Worm (Caenorhabditis elegans) whole organism, early embryonic: ENCODE data around the gene T19D12.5.

Source experiments
- B0310.2 ChIP-seq: sonication (generic microtip); optimal IDR thresholded peaks from 2 replicates; lab custom pipeline; 2016; ENCODE audit warnings: mild to moderate bottlenecking, missing genetic modification characterization, missing compliant biosample characterization
- F13C5.2 ChIP-seq: sonication (generic microtip); optimal IDR thresholded peaks from 2 replicates; lab custom pipeline; 2017; ENCODE audit warnings: mild to moderate bottlenecking, missing genetic modification characterization, inconsistent platforms, missing compliant biosample characterization
- aly-1 ChIP-seq: sonication (generic microtip); optimal IDR thresholded peaks from 2 replicates; lab custom pipeline; 2016; ENCODE audit warnings: missing genetic modification characterization, missing compliant biosample characterization
- ama-1 ChIP-seq: fragments of 150-350 bp; optimal IDR thresholded peaks from 2 replicates; lab custom pipeline; 2014
- ceh-13 ChIP-seq: fragments of 200-800 bp; sonication (Bioruptor generic); optimal IDR thresholded peaks from 2 replicates; lab custom pipeline; 2018; ENCODE audit warnings: mild to moderate bottlenecking, missing genetic modification characterization, missing compliant biosample characterization
- ceh-36 ChIP-seq: sonication (generic microtip); optimal IDR thresholded peaks from 2 replicates; lab custom pipeline; 2016; ENCODE audit warnings: missing genetic modification characterization, inconsistent platforms, missing compliant biosample characterization
- ets-7 ChIP-seq: sonication (generic microtip); optimal IDR thresholded peaks from 2 replicates; lab custom pipeline; 2016; ENCODE audit warnings: missing genotype, missing genetic modification characterization, missing compliant biosample characterization
- flt-1 ChIP-seq: fragments of 200-800 bp; sonication (Bioruptor generic); IDR thresholded peaks from 2 replicates; pipeline ENCODE4 v1.3.6; 2022; ENCODE audit warnings: missing genetic modification characterization, missing compliant biosample characterization
- hmbx-1 ChIP-seq: sonication (generic microtip); optimal IDR thresholded peaks from 2 replicates; lab custom pipeline; 2016; ENCODE audit warnings: mild to moderate bottlenecking, missing genetic modification characterization, missing compliant biosample characterization
- hmg-4 ChIP-seq: fragments of 200-800 bp; sonication (Bioruptor generic); optimal IDR thresholded peaks from 2 replicates; lab custom pipeline; 2018; ENCODE audit warnings: mild to moderate bottlenecking, missing genetic modification characterization, missing compliant biosample characterization
- hnd-1 ChIP-seq: sonication (generic microtip); optimal IDR thresholded peaks from 2 replicates; lab custom pipeline; 2016; ENCODE audit warnings: missing genetic modification characterization, missing compliant biosample characterization
- pes-1 ChIP-seq: fragments of 200-800 bp; sonication (Bioruptor generic); IDR thresholded peaks from 2 replicates; pipeline ENCODE4 v1.3.6; 2022; ENCODE audit warnings: missing genetic modification reagents, missing genetic modification characterization, missing compliant biosample characterization
- scrt-1 ChIP-seq: fragments of 200-800 bp; sonication (Bioruptor generic); IDR thresholded peaks from 2 replicates; pipeline ENCODE4 v1.3.6; 2022; ENCODE audit warnings: missing genetic modification characterization, missing compliant biosample characterization
- sea-1 ChIP-seq: fragments of 200-800 bp; sonication (Bioruptor generic); conservative IDR thresholded peaks from 2 replicates; pipeline ENCODE4 v1.3.6; 2022; ENCODE audit warnings: missing genetic modification characterization, missing compliant biosample characterization
- tbx-11 ChIP-seq: fragments of 200-800 bp; sonication (Bioruptor generic); IDR thresholded peaks from 2 replicates; pipeline ENCODE4 v1.3.6; 2022; ENCODE audit warnings: missing genetic modification characterization, missing compliant biosample characterization
- tbx-37 ChIP-seq: fragments of 200-800 bp; sonication (Bioruptor generic); conservative IDR thresholded peaks from 2 replicates; pipeline ENCODE4 v1.3.6; 2022; ENCODE audit warnings: missing genetic modification reagents, missing genetic modification characterization, missing compliant biosample characterization
- tra-4 ChIP-seq: sonication (generic microtip); optimal IDR thresholded peaks from 2 replicates; lab custom pipeline; 2017; ENCODE audit warnings: missing genetic modification characterization, missing compliant biosample characterization

Gene T19D12.5

ce11 chrII:6636136-6636535 is at the start of gene T19D12.5:
Gene T19D12.5, minus strand, starts transcription at chrII:6636236.
- no peak for TF ChIP-seq pes-1 (GFP tag; lab: Robert Waterston, UW)
- TF ChIP-seq ceh-36 (tag; lab: Kevin White, UChicago), result no peak
- no peak for TF ChIP-seq B0310.2 (tag; lab: Kevin White, UChicago)
- no peak for TF ChIP-seq aly-1
- no peak for TF ChIP-seq tbx-11
- no peak for TF ChIP-seq scrt-1 (GFP tag; lab: Robert Waterston, UW)
- TF ChIP-seq F13C5.2 (tag; lab: Kevin White, UChicago), result no peak
- no peak for TF ChIP-seq hmg-4 (GFP tag; lab: Kevin White, UChicago)
- no peak for TF ChIP-seq ets-7 (tag; lab: Kevin White, UChicago)
- TF ChIP-seq tbx-37 (GFP tag; lab: Robert Waterston, UW), result no peak
- no peak for TF ChIP-seq ceh-13 (GFP tag; lab: Kevin White, UChicago)
- TF ChIP-seq sea-1 (GFP tag; lab: Robert Waterston, UW), result no peak
- TF ChIP-seq hmbx-1 (tag; lab: Kevin White, UChicago), result no peak
- no peak for TF ChIP-seq tra-4 (tag; lab: Kevin White, UChicago)

DNA sequence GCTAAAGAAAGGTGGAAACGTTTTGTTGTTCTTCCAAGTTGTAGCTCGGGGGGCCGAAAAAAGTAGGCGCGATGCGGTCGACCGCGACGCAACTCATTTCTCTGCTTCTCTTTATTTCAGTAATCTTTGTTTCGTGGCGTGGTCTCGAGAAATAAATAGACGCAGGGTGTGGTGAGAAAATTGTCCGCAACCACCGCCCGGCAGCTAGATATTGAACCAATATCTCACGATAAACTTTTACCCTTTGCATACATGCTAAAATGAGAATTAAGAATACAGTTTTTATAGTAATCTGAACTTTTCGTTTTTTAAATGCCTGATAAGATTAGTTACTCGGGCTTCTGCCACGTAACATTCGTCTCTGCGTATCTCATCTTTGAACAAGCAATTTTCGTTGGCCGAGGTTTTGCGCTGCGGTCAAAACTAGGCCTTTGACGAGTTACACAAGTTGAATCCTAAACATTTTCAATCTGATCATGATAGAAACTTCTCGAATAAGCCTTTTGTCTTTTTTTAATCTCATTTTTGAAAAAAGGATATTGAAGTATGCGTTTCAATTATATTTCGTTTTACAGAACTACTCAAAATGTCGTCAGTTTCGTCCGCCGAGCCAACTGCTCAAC is 47.7 kb upstream of the T19D12.5 start, which contains the start of gene gyf-1:
gyf-1 (plus strand) TSS at position 573 of the 623 bp plus-strand sequence.
- TF ChIP-seq ets-7 (tag; lab: Kevin White, UChicago) (no peak), tra-4 (tag; lab: Kevin White, UChicago) (no peak), hnd-1 (tag; lab: Kevin White, UChicago) (no peak), ama-1 (lab: Kevin White, UChicago) (no peak), tbx-11 (no peak), ceh-36 (tag; lab: Kevin White, UChicago) (no peak), tbx-37 (GFP tag; lab: Robert Waterston, UW) (no peak), sea-1 (GFP tag; lab: Robert Waterston, UW) (no peak), hmg-4 (GFP tag; lab: Kevin White, UChicago) (no peak)

DNA sequence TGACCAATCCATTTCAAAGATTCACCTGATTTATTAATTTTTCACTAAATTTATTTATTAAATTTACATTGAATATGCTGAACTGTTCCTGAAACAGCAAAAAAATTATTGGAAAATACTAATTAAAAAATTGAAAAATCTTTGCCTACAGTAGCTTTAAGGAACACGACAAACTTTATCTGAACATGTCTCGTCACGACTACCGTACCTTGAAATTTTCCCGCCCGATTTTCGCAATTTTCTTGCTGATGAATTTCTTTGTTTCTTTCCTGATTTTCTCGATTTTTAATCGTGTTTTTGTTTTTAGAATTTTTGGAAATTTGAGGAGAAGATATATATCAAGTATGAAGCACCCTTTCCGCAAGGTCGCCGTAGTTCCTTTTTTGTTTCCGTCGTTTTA is 46.9 kb upstream of the T19D12.5 start:
- TF ChIP-seq hnd-1 (tag; lab: Kevin White, UChicago) (no peak), ama-1 (lab: Kevin White, UChicago) (no peak), ets-7 (tag; lab: Kevin White, UChicago) (no peak), tbx-37 (GFP tag; lab: Robert Waterston, UW) (no peak)

DNA sequence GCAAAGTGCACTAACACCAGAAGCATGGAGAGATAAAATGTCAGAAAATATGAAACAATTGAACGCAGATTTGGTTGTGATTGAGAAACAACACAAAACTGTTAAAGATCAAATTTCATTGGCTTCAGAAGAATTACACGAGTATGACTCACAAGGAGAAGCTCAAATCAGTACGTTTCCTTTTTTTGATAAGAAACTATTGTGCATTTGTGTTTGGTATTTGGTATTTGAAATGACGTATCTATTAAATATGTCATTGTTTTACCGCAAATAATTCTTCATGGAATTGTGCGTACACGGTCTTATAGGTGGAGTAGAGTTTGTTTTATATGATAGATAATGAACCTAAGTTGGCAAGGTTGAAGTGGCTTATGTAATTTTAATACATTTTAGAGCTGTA is 45.4 kb upstream of the T19D12.5 start:
- TF ChIP-seq aly-1 (no peak), ceh-13 (GFP tag; lab: Kevin White, UChicago) (no peak), hnd-1 (tag; lab: Kevin White, UChicago) (no peak), ets-7 (tag; lab: Kevin White, UChicago) (no peak), tbx-11 (no peak), ama-1 (lab: Kevin White, UChicago) (no peak), ceh-36 (tag; lab: Kevin White, UChicago) (no peak), B0310.2 (tag; lab: Kevin White, UChicago) (no peak), tra-4 (tag; lab: Kevin White, UChicago) (no peak), sea-1 (GFP tag; lab: Robert Waterston, UW) (no peak), pes-1 (GFP tag; lab: Robert Waterston, UW) (no peak), flt-1 (no peak), scrt-1 (GFP tag; lab: Robert Waterston, UW) (no peak), hmg-4 (GFP tag; lab: Kevin White, UChicago) (no peak), tbx-37 (GFP tag; lab: Robert Waterston, UW) (no peak), F13C5.2 (tag; lab: Kevin White, UChicago) (no peak), hmbx-1 (tag; lab: Kevin White, UChicago) (no peak)

DNA sequence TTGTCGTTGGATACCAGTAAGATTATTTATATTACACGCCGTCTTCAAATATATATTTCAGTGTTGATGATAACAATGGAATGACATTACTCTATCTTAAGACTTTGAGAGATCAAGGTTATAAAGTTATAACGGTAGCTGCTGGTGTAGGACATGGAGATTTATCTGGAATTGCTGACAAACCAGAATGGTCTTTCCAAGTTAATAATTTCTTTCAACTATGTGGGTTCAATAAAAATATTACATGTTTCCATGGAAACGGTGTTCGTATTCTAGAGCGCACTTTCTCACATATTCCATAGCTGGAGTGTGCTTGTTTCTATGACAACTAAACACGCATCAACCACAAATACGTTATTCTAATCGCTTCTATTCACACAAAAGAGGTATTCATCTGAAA is 43.7 kb upstream of the T19D12.5 start, which contains the start of gene ift-74:
ift-74 (plus strand) TSS at position 301 of the 400 bp plus-strand sequence.
- TF ChIP-seq F13C5.2 (tag; lab: Kevin White, UChicago), result no peak
- TF ChIP-seq sea-1 (GFP tag; lab: Robert Waterston, UW), result no peak
- no peak for TF ChIP-seq ceh-36 (tag; lab: Kevin White, UChicago)
- TF ChIP-seq aly-1, result no peak
- no peak for TF ChIP-seq hmg-4 (GFP tag; lab: Kevin White, UChicago)
- TF ChIP-seq B0310.2 (tag; lab: Kevin White, UChicago), result no peak
- no peak for TF ChIP-seq scrt-1 (GFP tag; lab: Robert Waterston, UW)
- no peak for TF ChIP-seq ama-1 (lab: Kevin White, UChicago)
- no peak for TF ChIP-seq tra-4 (tag; lab: Kevin White, UChicago)
- TF ChIP-seq hnd-1 (tag; lab: Kevin White, UChicago), result no peak
- TF ChIP-seq hmbx-1 (tag; lab: Kevin White, UChicago), result no peak
- no peak for TF ChIP-seq pes-1 (GFP tag; lab: Robert Waterston, UW)
- TF ChIP-seq flt-1, result no peak
- no peak for TF ChIP-seq tbx-37 (GFP tag; lab: Robert Waterston, UW)
- no peak for TF ChIP-seq ceh-13 (GFP tag; lab: Kevin White, UChicago)
- TF ChIP-seq ets-7 (tag; lab: Kevin White, UChicago), result no peak

- TF ChIP-seq tbx-37 (GFP tag; lab: Robert Waterston, UW) (no peak), sea-1 (GFP tag; lab: Robert Waterston, UW) (no peak), hmbx-1 (tag; lab: Kevin White, UChicago) (no peak), ets-7 (tag; lab: Kevin White, UChicago) (no peak), ama-1 (lab: Kevin White, UChicago) (no peak), B0310.2 (tag; lab: Kevin White, UChicago) (no peak), tra-4 (tag; lab: Kevin White, UChicago) (no peak), scrt-1 (GFP tag; lab: Robert Waterston, UW) (no peak), ceh-13 (GFP tag; lab: Kevin White, UChicago) (no peak), tbx-11 (no peak), F13C5.2 (tag; lab: Kevin White, UChicago) (no peak), pes-1 (GFP tag; lab: Robert Waterston, UW) (no peak), aly-1 (no peak), hnd-1 (tag; lab: Kevin White, UChicago) (no peak), hmg-4 (GFP tag; lab: Kevin White, UChicago) (no peak), ceh-36 (tag; lab: Kevin White, UChicago) (no peak), flt-1 (no peak)
Observed at ce11 chrII:6673894-6674293, 37.9 kb upstream of the T19D12.5 start, which contains the start of gene H43E16.1. Gene H43E16.1, plus strand, starts transcription at chrII:6674268.
